Fruit fly (Drosophila melanogaster): Measurements from ENCODE around the gene CG14879.

Gene CG14879

dm6 chr3R:16331809-16332343 is 17.1 kb downstream of the CG14879 start (continued):
- no peak for TF ChIP-seq Jarid2 (GFP tag; optimal IDR thresholded peaks at IDR 0.05)
- TF ChIP-seq Blimp-1 (GFP tag; optimal IDR thresholded peaks at IDR 0.05), result peak; percentile 49
- TF ChIP-seq CG10565 (GFP tag; optimal IDR thresholded peaks at IDR 0.05), result no peak
- no peak for TF ChIP-seq amos (GFP tag; IDR thresholded peaks at IDR 0.05; ENCODE audit: partially characterized antibody)
- no peak for TF ChIP-seq eve (GFP tag; optimal IDR thresholded peaks at IDR 0.05)
- no peak for TF ChIP-seq CG9215 (GFP tag; IDR thresholded peaks at IDR 0.05)
- peak; percentile 49; the same call in 1 of the 2 replicates for TF ChIP-seq stc (GFP tag; IDR thresholded peaks at IDR 0.05)
- no peak for TF ChIP-seq CG2199 (GFP tag; IDR thresholded peaks at IDR 0.05)
- TF ChIP-seq insv (GFP tag; optimal IDR thresholded peaks at IDR 0.05), result peak in 1 of 2 experiments; percentile 41
- peak; percentile 52 for TF ChIP-seq CG3281 (GFP tag; optimal IDR thresholded peaks at IDR 0.05)
- TF ChIP-seq sc (optimal IDR thresholded peaks at IDR 0.05), result no peak
- TF ChIP-seq sc (GFP tag; optimal IDR thresholded peaks at IDR 0.05), result peak; percentile 83
- TF ChIP-seq CG10321 (GFP tag; IDR thresholded peaks at IDR 0.05), result peak; percentile 21; the same call in 1 of the 2 replicates
- no peak for TF ChIP-seq hkb (optimal IDR thresholded peaks at IDR 0.05)
- peak; percentile 58; the same call in 1 of the 2 replicates for TF ChIP-seq hkb (GFP tag; IDR thresholded peaks at IDR 0.05)
- TF ChIP-seq PHDP (tag; optimal IDR thresholded peaks at IDR 0.05), result peak; percentile 74
- peak; percentile 24 for TF ChIP-seq CG16815 (GFP tag; optimal IDR thresholded peaks at IDR 0.05)
- peak; percentile 72 for TF ChIP-seq sob (GFP tag; IDR thresholded peaks at IDR 0.05)
- peak; percentile 64; the same call in 1 of the 3 replicates for TF ChIP-seq z (GFP tag; IDR thresholded peaks at IDR 0.05)
- TF ChIP-seq CG13123 (GFP tag; optimal IDR thresholded peaks at IDR 0.05), result peak; percentile 81
- no peak for TF ChIP-seq HmgD (GFP tag; optimal IDR thresholded peaks at IDR 0.05)
- TF ChIP-seq Atf3 (GFP tag; optimal IDR thresholded peaks at IDR 0.05), result peak; percentile 62
- TF ChIP-seq gro (GFP tag; optimal IDR thresholded peaks at IDR 0.05), result no peak
- TF ChIP-seq GATAe (GFP tag; conservative IDR thresholded peaks at IDR 0.05), result 0 out of 2 replicates have a peak, but pooled peaks have one; percentile 8
- TF ChIP-seq HLH3B (GFP tag; IDR thresholded peaks at IDR 0.05), result peak; percentile 36; the same call in 1 of the 2 replicates
- no peak for TF ChIP-seq fd102C (GFP tag; optimal IDR thresholded peaks at IDR 0.05)
- TF ChIP-seq CG2116 (GFP tag; optimal IDR thresholded peaks at IDR 0.05), result peak; percentile 54
- TF ChIP-seq CG7987 (GFP tag; optimal IDR thresholded peaks at IDR 0.05), result peak; percentile 48
- TF ChIP-seq CG9727 (GFP tag; optimal IDR thresholded peaks at IDR 0.05), result peak; percentile 73
- TF ChIP-seq CG5245 (GFP tag; optimal IDR thresholded peaks at IDR 0.05), result no peak
- TF ChIP-seq exex (tag; optimal IDR thresholded peaks at IDR 0.05), result peak; percentile 52
- no peak for TF ChIP-seq pzg (GFP tag; optimal IDR thresholded peaks at IDR 0.05)
- TF ChIP-seq zfh2 (GFP tag; optimal IDR thresholded peaks at IDR 0.05), result no peak
- TF ChIP-seq dpn (GFP tag; optimal IDR thresholded peaks at IDR 0.05), result peak; percentile 47 to 71
- TF ChIP-seq ems (GFP tag; optimal IDR thresholded peaks at IDR 0.05), result peak; percentile 62
- no peak for TF ChIP-seq CG11504 (tag; optimal IDR thresholded peaks at IDR 0.05)
- peak; percentile 26 for TF ChIP-seq maf-S (GFP tag; optimal IDR thresholded peaks at IDR 0.05)
- peak; percentile 53 for TF ChIP-seq CG16863 (GFP tag; optimal IDR thresholded peaks at IDR 0.05)
- TF ChIP-seq btn (GFP tag; optimal IDR thresholded peaks at IDR 0.05), result peak; percentile 53
- peak; percentile 22 for TF ChIP-seq CG15073 (GFP tag; optimal IDR thresholded peaks at IDR 0.05)
- TF ChIP-seq psq (GFP tag; optimal IDR thresholded peaks at IDR 0.05), result peak; percentile 30
- TF ChIP-seq CG2712 (tag; optimal IDR thresholded peaks at IDR 0.05), result peak; percentile 50
- peak; percentile 27 for TF ChIP-seq dm (GFP tag; optimal IDR thresholded peaks at IDR 0.05)
- TF ChIP-seq CG16779 (GFP tag; IDR thresholded peaks at IDR 0.05), result 0 out of 2 replicates have a peak, but pooled peaks have one; percentile 53
- peak; percentile 43 for TF ChIP-seq CG10366 (GFP tag; IDR thresholded peaks at IDR 0.05)
- peak; percentile 23 for TF ChIP-seq tx (GFP tag; optimal IDR thresholded peaks at IDR 0.05)
- TF ChIP-seq corto (GFP tag; optimal IDR thresholded peaks at IDR 0.05), result no peak
- peak; percentile 54 for TF ChIP-seq CG7786 (GFP tag; optimal IDR thresholded peaks at IDR 0.05)
- no peak for TF ChIP-seq H2.0 (GFP tag; IDR thresholded peaks at IDR 0.05)
- TF ChIP-seq Chrac-16 (GFP tag; optimal IDR thresholded peaks at IDR 0.05), result no peak
- peak; percentile 41 for TF ChIP-seq gcm (GFP tag; optimal IDR thresholded peaks at IDR 0.05)
